Worm (Caenorhabditis elegans) whole organism, L1 larva: ENCODE measurements around the gene trul-1.

Source experiments
- C16A3.4 ChIP-seq: fragments of 150-350 bp; optimal IDR thresholded peaks from 2 replicates; lab custom pipeline; 2014; ENCODE audit warnings: missing biosample characterization, missing genetic modification characterization
- ama-1 ChIP-seq: fragments of 150-350 bp; optimal IDR thresholded peaks from 2 replicates; lab custom pipeline; 2014
- ceh-63 ChIP-seq: fragments of 200-800 bp; sonication (Bioruptor generic); optimal IDR thresholded peaks from 2 replicates; lab custom pipeline; 2018; ENCODE audit warnings: mild to moderate bottlenecking, missing genetic modification characterization, missing compliant biosample characterization
- ceh-8 ChIP-seq: fragments of 200-800 bp; sonication (Bioruptor generic); optimal IDR thresholded peaks from 2 replicates; lab custom pipeline; 2018; ENCODE audit warnings: mild to moderate bottlenecking, missing genetic modification characterization, moderate library complexity, missing compliant biosample characterization
- ceh-90 ChIP-seq: sonication (generic microtip); optimal IDR thresholded peaks from 2 replicates; lab custom pipeline; 2016; ENCODE audit warnings: missing genetic modification characterization, missing compliant biosample characterization
- ces-1 ChIP-seq: fragments of 150-350 bp; optimal IDR thresholded peaks from 2 replicates; lab custom pipeline; 2014; ENCODE audit warnings: missing biosample characterization, missing genetic modification reagents, missing genetic modification characterization
- dpl-1 ChIP-seq, 3 experiments: fragments of 150-350 bp in 2 of 3; sonication (generic microtip) in 1 of 3; optimal IDR thresholded peaks; 2 replicates each; lab custom pipeline; 2014 to 2017; ENCODE audit warnings: missing biosample characterization in 3 of 3, missing genetic modification characterization in 3 of 3, missing genetic modification reagents in 3 of 3
- dsc-1 ChIP-seq: sonication (generic microtip); optimal IDR thresholded peaks from 2 replicates; lab custom pipeline; 2016; ENCODE audit warnings: mild to moderate bottlenecking, missing genetic modification characterization, missing compliant biosample characterization
- efl-1 ChIP-seq, 4 experiments: fragments of 150-350 bp; optimal IDR thresholded peaks in 3 of 4; peaks in 1 of 4; 1 replicate in 1 of 4; 2 replicates in 3 of 4; lab custom pipeline; 2014; ENCODE audit warnings: missing biosample characterization in 2 of 4, missing genetic modification characterization in 2 of 4, missing genetic modification reagents in 2 of 4
- egl-27 ChIP-seq, 2 experiments: fragments of 150-350 bp in 1 of 2; sonication (generic microtip); optimal IDR thresholded peaks; 3 replicates each; lab custom pipeline; 2017 to 2018; ENCODE audit warnings: missing biosample characterization in 2 of 2, missing genetic modification characterization in 2 of 2, missing genetic modification reagents in 2 of 2
- elt-3 ChIP-seq, 6 experiments: fragments of 150-350 bp in 1 of 6; sonication (generic microtip); optimal IDR thresholded peaks; 2 replicates each; lab custom pipeline; 2017 to 2018; ENCODE audit warnings: missing biosample characterization in 6 of 6, missing genetic modification characterization in 6 of 6, inconsistent platforms in 1 of 6
- ets-5 ChIP-seq: fragments of 200-800 bp; sonication (Bioruptor generic); IDR thresholded peaks from 2 replicates; pipeline ENCODE4 v1.3.6; 2022; ENCODE audit warnings: missing genetic modification characterization, missing compliant biosample characterization
- fkh-10 ChIP-seq: sonication (generic microtip); optimal IDR thresholded peaks from 2 replicates; lab custom pipeline; 2017; ENCODE audit warnings: missing biosample characterization, missing genetic modification reagents, missing genetic modification characterization
- fkh-4 ChIP-seq: sonication (generic microtip); optimal IDR thresholded peaks from 2 replicates; lab custom pipeline; 2016; ENCODE audit warnings: missing compliant biosample characterization, missing genetic modification characterization, borderline replicate concordance
- hlh-17 ChIP-seq: fragments of 200-800 bp; sonication (Bioruptor generic); optimal IDR thresholded peaks from 2 replicates; lab custom pipeline; 2018; ENCODE audit warnings: missing genetic modification characterization, mild to moderate bottlenecking, missing compliant biosample characterization, moderate library complexity, borderline replicate concordance
- irx-1 ChIP-seq: sonication (generic microtip); optimal IDR thresholded peaks from 2 replicates; lab custom pipeline; 2016; ENCODE audit warnings: missing genetic modification characterization, missing compliant biosample characterization
- isw-1 ChIP-seq: fragments of 200-800 bp; sonication (Bioruptor generic); IDR thresholded peaks from 2 replicates; pipeline ENCODE4 v1.3.6; 2022; ENCODE audit warnings: missing genetic modification characterization, missing compliant biosample characterization
- lin-14 ChIP-seq: fragments of 200-800 bp; sonication (Bioruptor generic); optimal IDR thresholded peaks from 2 replicates; lab custom pipeline; 2018; ENCODE audit warnings: mild to moderate bottlenecking, missing genetic modification characterization, moderate library complexity, missing compliant biosample characterization
- lin-15B ChIP-seq: fragments of 150-350 bp; sonication (generic microtip); optimal IDR thresholded peaks from 3 replicates; lab custom pipeline; 2014; ENCODE audit warnings: missing biosample characterization, missing genetic modification characterization
- lin-35 ChIP-seq, 2 experiments: fragments of 150-350 bp; optimal IDR thresholded peaks; 2 replicates each; lab custom pipeline; 2014; ENCODE audit warnings: missing biosample characterization in 2 of 2, missing genetic modification characterization in 2 of 2, missing genetic modification reagents in 2 of 2
- lir-3 ChIP-seq: sonication (generic microtip); optimal IDR thresholded peaks from 2 replicates; lab custom pipeline; 2016; ENCODE audit warnings: mild to moderate bottlenecking, missing genetic modification characterization, moderate library complexity, missing compliant biosample characterization; ENCODE audit not compliant: poor library complexity
- lsy-2 ChIP-seq, 2 experiments: fragments of 150-350 bp; optimal IDR thresholded peaks; 2 replicates each; lab custom pipeline; 2014; ENCODE audit warnings: missing biosample characterization in 2 of 2, missing genetic modification characterization in 2 of 2
- mdl-1 ChIP-seq, 2 experiments: fragments of 150-350 bp; optimal IDR thresholded peaks; 2 replicates each; lab custom pipeline; 2014 to 2017; ENCODE audit warnings: missing biosample characterization in 2 of 2, missing genetic modification characterization in 2 of 2, inconsistent platforms in 1 of 2
- mep-1 ChIP-seq: fragments of 150-350 bp; optimal IDR thresholded peaks from 2 replicates; lab custom pipeline; 2014; ENCODE audit warnings: missing biosample characterization, missing genetic modification characterization
- nhr-20 ChIP-seq: sonication (generic microtip); optimal IDR thresholded peaks from 2 replicates; lab custom pipeline; 2016; ENCODE audit warnings: mild to moderate bottlenecking, missing genetic modification characterization, missing compliant biosample characterization
- nhr-71 ChIP-seq: sonication (generic microtip); optimal IDR thresholded peaks from 2 replicates; lab custom pipeline; 2016; ENCODE audit warnings: mild to moderate bottlenecking, missing genetic modification characterization, moderate library complexity, missing compliant biosample characterization
- nhr-77 ChIP-seq: fragments of 150-350 bp; optimal IDR thresholded peaks from 2 replicates; lab custom pipeline; 2014; ENCODE audit warnings: missing biosample characterization, missing genetic modification characterization
- nhr-85 ChIP-seq: sonication (generic microtip); peaks from one replicate; lab custom pipeline; 2016; ENCODE audit warnings: missing genetic modification characterization, inconsistent platforms, missing compliant biosample characterization
- pag-3 ChIP-seq: sonication (generic microtip); optimal IDR thresholded peaks from 2 replicates; lab custom pipeline; 2017; ENCODE audit warnings: missing genetic modification characterization, mild to moderate bottlenecking, missing compliant biosample characterization, antibody characterized with exemption, borderline replicate concordance; ENCODE audit not compliant: insufficient read depth
- pax-3 ChIP-seq: fragments of 200-800 bp; sonication (Bioruptor generic); optimal IDR thresholded peaks from 2 replicates; lab custom pipeline; 2018; ENCODE audit warnings: mild to moderate bottlenecking, missing genetic modification characterization, moderate library complexity, missing compliant biosample characterization
- pqm-1 ChIP-seq: sonication (generic microtip); optimal IDR thresholded peaks from 3 replicates; lab custom pipeline; 2017; ENCODE audit warnings: missing biosample characterization, missing genetic modification characterization
- rnt-1 ChIP-seq: sonication (generic microtip); optimal IDR thresholded peaks from 2 replicates; lab custom pipeline; 2016; ENCODE audit warnings: mild to moderate bottlenecking, missing genetic modification characterization, moderate library complexity, missing compliant biosample characterization
- snpc-4 ChIP-seq: fragments of 150-350 bp; optimal IDR thresholded peaks from 2 replicates; lab custom pipeline; 2014; ENCODE audit warnings: missing biosample characterization, missing genetic modification characterization
- sox-4 ChIP-seq: sonication (generic microtip); optimal IDR thresholded peaks from 2 replicates; lab custom pipeline; 2016; ENCODE audit warnings: missing genetic modification characterization, missing compliant biosample characterization
- sup-37 ChIP-seq: fragments of 200-800 bp; sonication (Bioruptor generic); optimal IDR thresholded peaks from 2 replicates; lab custom pipeline; 2018; ENCODE audit warnings: mild to moderate bottlenecking, missing genetic modification characterization, missing compliant biosample characterization
- swsn-7 ChIP-seq: sonication (generic microtip); optimal IDR thresholded peaks from 2 replicates; lab custom pipeline; 2016; ENCODE audit warnings: missing genetic modification characterization, missing compliant biosample characterization
- unc-130 ChIP-seq: fragments of 150-350 bp; optimal IDR thresholded peaks from 2 replicates; lab custom pipeline; 2017; ENCODE audit warnings: missing biosample characterization, missing genetic modification characterization, inconsistent platforms
- unc-30 ChIP-seq: sonication (generic microtip); optimal IDR thresholded peaks from 2 replicates; lab custom pipeline; 2017; ENCODE audit warnings: missing biosample characterization, missing genetic modification characterization
- unc-98 ChIP-seq: fragments of 200-800 bp; sonication (Bioruptor generic); IDR thresholded peaks from 2 replicates; pipeline ENCODE4 v1.3.6; 2022; ENCODE audit warnings: missing genetic modification characterization, missing compliant biosample characterization
- vab-15 ChIP-seq: sonication (generic microtip); optimal IDR thresholded peaks from 2 replicates; lab custom pipeline; 2017; ENCODE audit warnings: missing genotype, mild to moderate bottlenecking, missing genetic modification characterization, missing compliant biosample characterization
- xbp-1 ChIP-seq: sonication (generic microtip); optimal IDR thresholded peaks from 2 replicates; lab custom pipeline; 2016; ENCODE audit warnings: missing genetic modification characterization, missing compliant biosample characterization
- zag-1 ChIP-seq: fragments of 150-350 bp; optimal IDR thresholded peaks from 2 replicates; lab custom pipeline; 2014; ENCODE audit warnings: missing biosample characterization, missing genetic modification characterization
- zip-4 ChIP-seq: fragments of 200-800 bp; sonication (Bioruptor generic); optimal IDR thresholded peaks from 2 replicates; lab custom pipeline; 2018; ENCODE audit warnings: mild to moderate bottlenecking, missing genetic modification characterization, moderate library complexity, missing compliant biosample characterization

The trul-1 gene

DNA sequence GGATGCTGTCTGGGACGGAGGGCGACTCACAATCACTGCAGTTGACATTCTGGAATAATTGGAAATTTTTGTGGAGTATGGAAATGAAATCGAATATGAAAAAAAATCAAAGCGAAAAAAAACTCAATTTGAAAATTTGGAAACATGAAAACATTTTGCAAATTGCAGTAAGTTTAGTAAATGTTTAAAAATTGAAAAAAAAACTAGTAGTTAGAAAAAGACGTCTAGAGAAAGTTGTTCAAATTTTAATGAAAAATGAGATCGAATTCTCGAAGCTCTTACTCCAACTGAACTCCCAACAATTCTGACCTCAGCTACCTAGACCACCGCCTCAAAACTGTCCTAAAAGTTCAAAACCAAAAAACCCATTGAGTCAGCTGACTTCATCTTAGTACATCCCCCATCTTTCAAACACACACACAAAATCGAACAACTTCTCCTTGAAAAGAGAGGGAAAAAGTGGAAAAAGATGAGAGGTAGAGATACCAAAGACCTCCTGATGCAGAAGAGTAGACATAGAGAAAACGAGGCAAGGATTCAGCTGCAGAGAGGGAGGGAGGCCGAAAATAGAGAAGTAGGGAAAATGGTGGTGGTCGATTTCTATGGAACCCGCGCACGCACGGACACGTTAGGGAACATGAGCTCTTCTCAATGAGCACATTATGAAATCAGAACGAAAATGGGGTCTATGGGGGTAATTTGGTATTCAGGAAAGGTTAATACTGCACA, 40.8 kb upstream of the trul-1 start, which contains the start of gene K01A2.10 (continued):
- TF ChIP-seq ama-1 (lab: Kevin White, UChicago) (peak; percentile 13), rnt-1 (tag; lab: Kevin White, UChicago) (peak; percentile 65), ceh-8 (GFP tag; lab: Kevin White, UChicago) (no peak), lsy-2 (tag; optimal IDR thresholded peaks at IDR 0.05; lab: Kevin White, UChicago) (peak; percentile 5 to 72), fkh-10 (GFP tag; lab: Kevin White, UChicago) (no peak), ets-5 (no peak), pag-3 (tag; lab: Kevin White, UChicago) (no peak), mdl-1 (tag; optimal IDR thresholded peaks at IDR 0.05; lab: Kevin White, UChicago) (peak in 1 of 2 experiments; percentile 51), nhr-77 (tag; lab: Kevin White, UChicago) (no peak), dsc-1 (tag; lab: Kevin White, UChicago) (no peak), irx-1 (tag; lab: Kevin White, UChicago) (no peak), fkh-4 (tag; lab: Kevin White, UChicago) (no peak), snpc-4 (no peak), C16A3.4 (peak; percentile 24), lin-14 (GFP tag; lab: Kevin White, UChicago) (peak; percentile 93), efl-1 (optimal IDR thresholded peaks at IDR 0.05; lab: Kevin White, UChicago) (peak; percentile 37 to 49), efl-1 (GFP tag; optimal IDR thresholded peaks at IDR 0.05 in 1 of 2; lab: Kevin White, UChicago) (peak; percentile 38 to 93), nhr-20 (tag; lab: Kevin White, UChicago) (peak; percentile 63), nhr-71 (tag; lab: Kevin White, UChicago) (peak; percentile 69), zip-4 (GFP tag; lab: Kevin White, UChicago) (no peak), isw-1 (GFP tag; lab: Robert Waterston, UW) (no peak), ceh-90 (tag; lab: Kevin White, UChicago) (no peak), vab-15 (no peak), unc-130 (tag; lab: Kevin White, UChicago) (peak; percentile 43), xbp-1 (tag; lab: Kevin White, UChicago) (peak; percentile 18), egl-27 (tag; optimal IDR thresholded peaks at IDR 0.05; lab: Kevin White, UChicago) (no peak), lin-15B (tag; lab: Kevin White, UChicago) (no peak), swsn-7 (tag; lab: Kevin White, UChicago) (peak; percentile 37), elt-3 (tag; optimal IDR thresholded peaks at IDR 0.05; lab: Kevin White, UChicago) (peak in 1 of 6 experiments; percentile 65), dpl-1 (GFP tag; optimal IDR thresholded peaks at IDR 0.05; lab: Kevin White, UChicago) (peak; percentile 5 to 60 (median 55)), ces-1 (GFP tag; lab: Kevin White, UChicago) (no peak), lin-35 (GFP tag; optimal IDR thresholded peaks at IDR 0.05; lab: Kevin White, UChicago) (peak; percentile 39 to 56), unc-30 (no peak), sup-37 (GFP tag; lab: Kevin White, UChicago) (no peak), pqm-1 (no peak)

DNA sequence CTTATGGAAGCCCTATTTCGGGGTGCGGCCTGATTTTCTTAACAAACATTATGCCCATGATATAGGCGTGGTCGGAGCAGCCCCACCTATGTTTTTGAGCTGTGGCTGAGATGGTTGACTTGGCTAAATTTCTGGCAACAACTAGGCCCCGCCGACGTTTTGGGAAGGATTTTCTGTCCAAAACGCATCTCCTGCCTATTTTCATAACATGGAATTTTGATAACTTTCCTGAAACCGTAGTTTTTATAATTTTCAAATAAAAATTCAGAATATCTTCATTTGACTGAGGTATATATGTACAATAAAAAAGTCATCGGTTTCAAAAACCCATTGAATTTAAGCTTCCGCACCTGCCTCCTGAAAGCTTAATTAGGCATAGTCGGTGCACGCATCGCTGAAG, 38.8 kb upstream of the trul-1 start:
- TF ChIP-seq sox-4 (tag; lab: Kevin White, UChicago): no peak
- TF ChIP-seq zag-1 (tag; lab: Kevin White, UChicago): no peak
- TF ChIP-seq ets-5: no peak
- TF ChIP-seq hlh-17 (GFP tag; lab: Kevin White, UChicago): no peak
- no peak for TF ChIP-seq mep-1 (tag; lab: Kevin White, UChicago)
- no peak for TF ChIP-seq efl-1 (optimal IDR thresholded peaks at IDR 0.05; lab: Kevin White, UChicago)
- peak in 1 of 2 experiments; percentile 80 for TF ChIP-seq efl-1 (GFP tag; optimal IDR thresholded peaks at IDR 0.05 in 1 of 2; lab: Kevin White, UChicago)
- TF ChIP-seq ceh-63 (GFP tag; lab: Kevin White, UChicago): no peak
- TF ChIP-seq unc-98 (GFP tag; lab: Robert Waterston, UW): no peak
- TF ChIP-seq pax-3: no peak
- TF ChIP-seq elt-3 (tag; optimal IDR thresholded peaks at IDR 0.05; lab: Kevin White, UChicago): no peak
- no peak for TF ChIP-seq dpl-1 (GFP tag; optimal IDR thresholded peaks at IDR 0.05; lab: Kevin White, UChicago)
- TF ChIP-seq ama-1 (lab: Kevin White, UChicago): peak; percentile 85
- no peak for TF ChIP-seq nhr-85 (tag; lab: Kevin White, UChicago)
- TF ChIP-seq lir-3 (tag; lab: Kevin White, UChicago): no peak
- TF ChIP-seq, all 84 proteins: peak for 2
